Worm (Caenorhabditis elegans): ENCODE data around the gene txt-9.

- TF ChIP-seq mab-5 (tag; optimal IDR thresholded peaks at IDR 0.05) (no peak), bed-3 (GFP tag; optimal IDR thresholded peaks at IDR 0.05) (no peak), flh-1 (GFP tag; optimal IDR thresholded peaks at IDR 0.05) (no peak), ham-2 (GFP tag; optimal IDR thresholded peaks at IDR 0.05) (no peak), lsy-2 (tag; optimal IDR thresholded peaks at IDR 0.05) (no peak), lin-13 (tag; optimal IDR thresholded peaks at IDR 0.05) (no peak)
These were observed 30.1 kb downstream of the txt-9 start, which contains the start of gene srsy-1 for ce11 chrII:5115733-5116132.

Measured in whole organism, mixed stage, embryonic.